Fruit fly (Drosophila melanogaster): Measurements from ENCODE around the gene csw.

Gene csw

dm6 chrX:2138417-2138816 is 44.4 kb downstream of the csw start (continued):
- TF ChIP-seq Abd-B (GFP tag; optimal IDR thresholded peaks at IDR 0.05) = peak; percentile 60

dm6 chrX:2139610-2140009 is 45.6 kb downstream of the csw start:
- TF ChIP-seq Kr (GFP tag; optimal IDR thresholded peaks at IDR 0.05) (peak; percentile 76), seq (GFP tag; IDR thresholded peaks at IDR 0.05) (0 out of 2 replicates have a peak, but pooled peaks have one; percentile 36), CG10654 (GFP tag; optimal IDR thresholded peaks at IDR 0.05) (no peak), gcm2 (GFP tag; optimal IDR thresholded peaks at IDR 0.05) (no peak), CHES-1-like (GFP tag; optimal IDR thresholded peaks at IDR 0.05) (no peak), Nf-YC (tag; optimal IDR thresholded peaks at IDR 0.05) (peak; percentile 77), pros (GFP tag; optimal IDR thresholded peaks at IDR 0.05) (peak; percentile 45), CG4617 (GFP tag; optimal IDR thresholded peaks at IDR 0.05; ENCODE audit: borderline replicate concordance) (no peak), Nf-YB (GFP tag; optimal IDR thresholded peaks at IDR 0.05) (peak; percentile 55)

dm6 chrX:2140487-2140886 is 46.5 kb downstream of the csw start:
- TF ChIP-seq CG30403 (GFP tag; optimal IDR thresholded peaks at IDR 0.05) (no peak), crol (GFP tag; IDR thresholded peaks at IDR 0.05) (peak; percentile 8; the same call in 1 of the 2 replicates), cg (GFP tag; optimal IDR thresholded peaks at IDR 0.05) (peak; percentile 48), chinmo (GFP tag; IDR thresholded peaks at IDR 0.05; ENCODE audit: partially characterized antibody) (no peak), CoRest (tag; optimal IDR thresholded peaks at IDR 0.05) (peak; percentile 21), Nf-YB (GFP tag; optimal IDR thresholded peaks at IDR 0.05) (peak; percentile 98), twi (tag; optimal IDR thresholded peaks at IDR 0.05) (peak; percentile 9), CG33557 (GFP tag; optimal IDR thresholded peaks at IDR 0.05) (peak; percentile 8), Ets97D (GFP tag; optimal IDR thresholded peaks at IDR 0.05) (peak; percentile 79), phol (tag; optimal IDR thresholded peaks at IDR 0.05) (peak; percentile 24), CG8388 (GFP tag; optimal IDR thresholded peaks at IDR 0.05) (peak; percentile 7), CG17328 (GFP tag; IDR thresholded peaks at IDR 0.05) (0 out of 2 replicates have a peak, but pooled peaks have one; percentile 6), abd-A (tag; optimal IDR thresholded peaks at IDR 0.05) (peak; percentile 86), CG11696 (GFP tag; IDR thresholded peaks at IDR 0.05) (no peak), CG10543 (GFP tag; optimal IDR thresholded peaks at IDR 0.05) (peak; percentile 26), Adf1 (GFP tag; IDR thresholded peaks at IDR 0.05) (peak; percentile 61), CG8290 (GFP tag; optimal IDR thresholded peaks at IDR 0.05) (no peak), CG8290 (tag; optimal IDR thresholded peaks at IDR 0.05) (peak in 1 of 2 experiments; percentile 15), sqz (GFP tag; optimal IDR thresholded peaks at IDR 0.05) (peak; percentile 88), kni (GFP tag; optimal IDR thresholded peaks at IDR 0.05) (peak; percentile 33), pros (GFP tag; optimal IDR thresholded peaks at IDR 0.05) (no peak), seq (GFP tag; IDR thresholded peaks at IDR 0.05) (peak; percentile 75; the same call in 1 of the 2 replicates), Six4 (GFP tag; optimal IDR thresholded peaks at IDR 0.05) (no peak), cad (GFP tag; optimal IDR thresholded peaks at IDR 0.05) (peak; percentile 60), Nf-YA (GFP tag; IDR thresholded peaks at IDR 0.05) (peak; percentile 68), Med (GFP tag) (peak; percentile 77), B-H2 (GFP tag; optimal IDR thresholded peaks at IDR 0.05) (peak; percentile 44), vvl (GFP tag; IDR thresholded peaks at IDR 0.05) (peak; percentile 41; the same call in 1 of the 2 replicates), Opbp (GFP tag; IDR thresholded peaks at IDR 0.05; ENCODE audit: partially characterized antibody) (0 out of 3 replicates have a peak, but pooled peaks have one; percentile 29), CG3281 (GFP tag; optimal IDR thresholded peaks at IDR 0.05) (no peak), ash1 (GFP tag; optimal IDR thresholded peaks at IDR 0.05) (peak; percentile 92), aop (GFP tag; IDR thresholded peaks at IDR 0.05) (peak; percentile 53; the same call in 1 of the 2 replicates), CG5245 (GFP tag; optimal IDR thresholded peaks at IDR 0.05) (no peak), CG4707 (GFP tag; optimal IDR thresholded peaks at IDR 0.05) (peak; percentile 5), CG10321 (GFP tag; IDR thresholded peaks at IDR 0.05) (peak; percentile 95), Abd-B (GFP tag; optimal IDR thresholded peaks at IDR 0.05) (peak; percentile 9), pfk (GFP tag; optimal IDR thresholded peaks at IDR 0.05) (peak; percentile 58), Jarid2 (GFP tag; optimal IDR thresholded peaks at IDR 0.05) (peak; percentile 54), gsb (GFP tag; IDR thresholded peaks at IDR 0.05) (no peak), ci (GFP tag; IDR thresholded peaks at IDR 0.05) (peak; percentile 48; the same call in 1 of the 3 replicates)

Data from whole organism, embryonic.